Worm (Caenorhabditis elegans) whole organism, L4 larva: ENCODE data around the gene dop-6.
A peak's percentile ranks its signal among the peaks of the same experiment; 100 is the strongest.

Experiments
- F26F4.8 ChIP-seq: fragments of 200-800 bp; sonication (Bioruptor generic); conservative IDR thresholded peaks from 2 replicates; pipeline ENCODE4 v1.3.6; 2022; ENCODE audit warnings: missing genetic modification characterization, missing compliant biosample characterization
- F44E2.7 ChIP-seq: fragments of 200-800 bp; sonication (Bioruptor generic); IDR thresholded peaks from 2 replicates; pipeline ENCODE4 v2.1.2; 2022; ENCODE audit warnings: missing genetic modification characterization, missing compliant biosample characterization
- F49E8.2 ChIP-seq: sonication (generic microtip); optimal IDR thresholded peaks from 2 replicates; lab custom pipeline; 2016; ENCODE audit warnings: missing compliant biosample characterization, mild to moderate bottlenecking, missing genetic modification characterization, borderline replicate concordance
- Y105C5A.15 ChIP-seq: fragments of 200-800 bp; sonication (Bioruptor generic); IDR thresholded peaks from 2 replicates; pipeline ENCODE4 v1.3.6; 2022; ENCODE audit warnings: missing genetic modification characterization, missing compliant biosample characterization
- Y48G9A.11 ChIP-seq: fragments of 200-800 bp; sonication (Bioruptor generic); IDR thresholded peaks from 2 replicates; pipeline ENCODE4 v1.3.6; 2022; ENCODE audit warnings: missing genetic modification reagents, missing genetic modification characterization, missing compliant biosample characterization
- ZK337.2 ChIP-seq: fragments of 200-800 bp; sonication (Bioruptor generic); IDR thresholded peaks from 2 replicates; pipeline ENCODE4 v1.3.6; 2022; ENCODE audit warnings: missing genetic modification reagents, missing genetic modification characterization, missing compliant biosample characterization
- aha-1 ChIP-seq: fragments of 150-350 bp; peaks from one replicate; lab custom pipeline; 2014; ENCODE audit warnings: missing biosample characterization, missing genetic modification characterization
- aly-2 ChIP-seq: sonication (generic microtip); optimal IDR thresholded peaks from 2 replicates; lab custom pipeline; 2018; ENCODE audit warnings: missing biosample characterization, missing genetic modification characterization
- ceh-20 ChIP-seq: fragments of 200-800 bp; sonication (Bioruptor generic); IDR thresholded peaks from 2 replicates; pipeline ENCODE4 v1.3.6; 2022; ENCODE audit warnings: missing genetic modification reagents, missing genetic modification characterization, missing compliant biosample characterization
- ceh-82 ChIP-seq: sonication (generic microtip); optimal IDR thresholded peaks from 2 replicates; lab custom pipeline; 2017; ENCODE audit warnings: missing biosample characterization, missing genetic modification characterization
- cey-2 ChIP-seq: sonication (generic microtip); optimal IDR thresholded peaks from 3 replicates; lab custom pipeline; 2017; ENCODE audit warnings: missing genetic modification characterization, mild to moderate bottlenecking, missing compliant biosample characterization, antibody characterized with exemption, borderline replicate concordance; ENCODE audit not compliant: insufficient read depth
- ctbp-1 ChIP-seq: fragments of 200-800 bp; sonication (Bioruptor generic); IDR thresholded peaks from 2 replicates; pipeline ENCODE4 v1.3.6; 2022; ENCODE audit warnings: missing genetic modification reagents, missing genetic modification characterization, missing compliant biosample characterization
- daf-16 ChIP-seq, 3 experiments: sonication (generic microtip); optimal IDR thresholded peaks; 2 replicates each; lab custom pipeline; 2016 to 2017; ENCODE audit warnings: missing genetic modification characterization in 3 of 3, missing genetic modification reagents in 3 of 3, mild to moderate bottlenecking in 2 of 3, missing compliant biosample characterization in 2 of 3, missing biosample characterization in 1 of 3, moderate library complexity in 1 of 3
- dpl-1 ChIP-seq: fragments of 150-350 bp; optimal IDR thresholded peaks from 2 replicates; lab custom pipeline; 2014; ENCODE audit warnings: missing biosample characterization, missing genetic modification reagents, missing genetic modification characterization
- egl-27 ChIP-seq: sonication (generic microtip); optimal IDR thresholded peaks from 3 replicates; lab custom pipeline; 2017; ENCODE audit warnings: missing biosample characterization, missing genetic modification reagents, missing genetic modification characterization
- egl-43 ChIP-seq: fragments of 200-800 bp; sonication (Bioruptor generic); IDR thresholded peaks from 2 replicates; pipeline ENCODE4 v1.3.6; 2022; ENCODE audit warnings: missing genetic modification reagents, missing genetic modification characterization, missing compliant biosample characterization
- fkh-10 ChIP-seq: fragments of 150-350 bp; optimal IDR thresholded peaks from 2 replicates; lab custom pipeline; 2014; ENCODE audit warnings: missing biosample characterization, missing genetic modification reagents, missing genetic modification characterization
- gei-8 ChIP-seq: fragments of 200-800 bp; sonication (Bioruptor generic); optimal IDR thresholded peaks from 2 replicates; lab custom pipeline; 2018; ENCODE audit warnings: mild to moderate bottlenecking, missing genetic modification characterization, missing compliant biosample characterization
- hif-1 ChIP-seq, 2 experiments: sonication (generic microtip); optimal IDR thresholded peaks; 2 replicates each; lab custom pipeline; 2016 to 2017; ENCODE audit warnings: missing compliant biosample characterization in 2 of 2, missing genetic modification characterization in 2 of 2, missing genetic modification reagents in 2 of 2, missing genotype in 2 of 2, mild to moderate bottlenecking in 1 of 2
- hmg-1.1 ChIP-seq: fragments of 200-800 bp; sonication (Bioruptor generic); IDR thresholded peaks from 2 replicates; pipeline ENCODE4 v1.3.6; 2022; ENCODE audit warnings: missing genetic modification reagents, missing genetic modification characterization, missing compliant biosample characterization
- lin-1 ChIP-seq: fragments of 200-800 bp; sonication (Bioruptor generic); IDR thresholded peaks from 2 replicates; pipeline ENCODE4 v1.3.6; 2022; ENCODE audit warnings: missing genetic modification reagents, missing genetic modification characterization, missing compliant biosample characterization
- lin-13 ChIP-seq: fragments of 150-350 bp; optimal IDR thresholded peaks from 2 replicates; lab custom pipeline; 2014; ENCODE audit warnings: missing biosample characterization, missing genetic modification reagents, missing genetic modification characterization
- lir-3 ChIP-seq: sonication (generic microtip); optimal IDR thresholded peaks from 2 replicates; lab custom pipeline; 2016; ENCODE audit warnings: mild to moderate bottlenecking, missing genetic modification characterization, missing compliant biosample characterization
- lsy-2 ChIP-seq, 2 experiments: fragments of 150-350 bp in 1 of 2; sonication (generic microtip) in 1 of 2; optimal IDR thresholded peaks; 2 replicates each; lab custom pipeline; 2014 to 2017; ENCODE audit warnings: missing biosample characterization in 2 of 2, missing genetic modification characterization in 2 of 2
- madf-5 ChIP-seq, 2 experiments: fragments of 200-800 bp; sonication (Bioruptor generic); IDR thresholded peaks; 2 replicates each; pipeline ENCODE4 v1.3.6; 2022; ENCODE audit warnings: missing compliant biosample characterization in 2 of 2, missing genetic modification characterization in 2 of 2
- mdl-1 ChIP-seq, 2 experiments: fragments of 150-350 bp in 1 of 2; sonication (generic microtip) in 1 of 2; optimal IDR thresholded peaks; 2 replicates each; lab custom pipeline; 2014 to 2017; ENCODE audit warnings: missing biosample characterization in 2 of 2, missing genetic modification characterization in 2 of 2
- mep-1 ChIP-seq: fragments of 150-350 bp; sonication (generic microtip); optimal IDR thresholded peaks from 3 replicates; lab custom pipeline; 2014; ENCODE audit warnings: missing biosample characterization, missing genetic modification characterization
- mxl-2 ChIP-seq: fragments of 200-800 bp; sonication (Bioruptor generic); conservative IDR thresholded peaks from 2 replicates; pipeline ENCODE4 v1.3.6; 2022; ENCODE audit warnings: missing genetic modification reagents, missing genetic modification characterization, missing compliant biosample characterization
- nhr-10 ChIP-seq: fragments of 150-350 bp; optimal IDR thresholded peaks from 2 replicates; lab custom pipeline; 2014; ENCODE audit warnings: missing biosample characterization, missing genetic modification characterization
- nhr-28 ChIP-seq: fragments of 150-350 bp; optimal IDR thresholded peaks from 2 replicates; lab custom pipeline; 2014; ENCODE audit warnings: missing biosample characterization, missing genetic modification characterization
- nhr-42 ChIP-seq: fragments of 200-800 bp; sonication (Bioruptor generic); IDR thresholded peaks from 2 replicates; pipeline ENCODE4 v1.3.6; 2022; ENCODE audit warnings: missing genetic modification characterization, missing compliant biosample characterization
- nhr-48 ChIP-seq: sonication (generic microtip); optimal IDR thresholded peaks from 2 replicates; lab custom pipeline; 2016; ENCODE audit warnings: mild to moderate bottlenecking, missing genetic modification characterization, missing compliant biosample characterization
- nhr-76 ChIP-seq: fragments of 150-350 bp; optimal IDR thresholded peaks from 2 replicates; lab custom pipeline; 2014; ENCODE audit warnings: missing biosample characterization, missing genetic modification characterization
- pha-4 ChIP-seq, 2 experiments: fragments of 150-350 bp in 1 of 2; fragments of 200-800 bp in 1 of 2; sonication (Bioruptor generic) in 1 of 2; IDR thresholded peaks in 1 of 2; optimal IDR thresholded peaks in 1 of 2; 2 replicates each; pipeline versions ENCODE4 v1.3.6 to Lab custom; 2014 to 2022; ENCODE audit warnings: missing genetic modification characterization in 2 of 2, missing genetic modification reagents in 2 of 2, missing biosample characterization in 1 of 2, missing compliant biosample characterization in 1 of 2
- php-3 ChIP-seq: fragments of 200-800 bp; sonication (Bioruptor generic); IDR thresholded peaks from 2 replicates; pipeline ENCODE4 v1.3.6; 2022; ENCODE audit warnings: missing genetic modification reagents, missing genetic modification characterization, missing compliant biosample characterization
- pqm-1 ChIP-seq: sonication (generic microtip); optimal IDR thresholded peaks from 2 replicates; lab custom pipeline; 2017; ENCODE audit warnings: missing biosample characterization, missing genetic modification characterization
- rbr-2 ChIP-seq: sonication (generic microtip); optimal IDR thresholded peaks from 2 replicates; lab custom pipeline; 2016; ENCODE audit warnings: missing genotype, missing genetic modification characterization, missing compliant biosample characterization
- saeg-2 ChIP-seq: fragments of 200-800 bp; sonication (Bioruptor generic); IDR thresholded peaks from 2 replicates; pipeline ENCODE4 v1.3.6; 2022; ENCODE audit warnings: missing genetic modification reagents, missing genetic modification characterization, missing compliant biosample characterization
- set-16 ChIP-seq: fragments of 200-800 bp; sonication (Bioruptor generic); IDR thresholded peaks from 2 replicates; pipeline ENCODE4 v1.3.6; 2022; ENCODE audit warnings: missing genetic modification reagents, missing genetic modification characterization, missing compliant biosample characterization
- unc-130 ChIP-seq: sonication (generic microtip); optimal IDR thresholded peaks from 2 replicates; lab custom pipeline; 2016; ENCODE audit warnings: missing genetic modification reagents, missing genetic modification characterization, missing compliant biosample characterization
- unc-39 ChIP-seq: sonication (generic microtip); optimal IDR thresholded peaks from 2 replicates; lab custom pipeline; 2017; ENCODE audit warnings: missing biosample characterization, missing genetic modification characterization
- unc-62 ChIP-seq, 3 experiments: fragments of 150-350 bp in 1 of 3; sonication (generic microtip); optimal IDR thresholded peaks in 2 of 3; peaks in 1 of 3; 1 replicate in 1 of 3; 2 replicates in 2 of 3; lab custom pipeline; 2014 to 2017; ENCODE audit warnings: missing biosample characterization in 3 of 3, missing genetic modification characterization in 3 of 3, missing genetic modification reagents in 3 of 3, missing genotype in 1 of 3
- zfp-2 ChIP-seq: sonication (generic microtip); optimal IDR thresholded peaks from 2 replicates; lab custom pipeline; 2016; ENCODE audit warnings: mild to moderate bottlenecking, missing genetic modification characterization, missing compliant biosample characterization

Gene dop-6

ce11 chrX:4297452-4297851 is 23.2 kb upstream of the dop-6 start, which contains the start of gene paf-2:
Gene paf-2 (minus strand): TSS chrX:4297741.
- TF ChIP-seq cey-2 (tag; lab: Kevin White, UChicago) (no peak), fkh-10 (GFP tag; lab: Kevin White, UChicago) (no peak), mdl-1 (tag; optimal IDR thresholded peaks at IDR 0.05; lab: Kevin White, UChicago) (no peak), ctbp-1 (GFP tag; lab: Robert Waterston, UW) (0 out of 2 replicates have a peak, but pooled peaks have one; percentile 24), daf-16 (GFP tag; optimal IDR thresholded peaks at IDR 0.05; lab: Kevin White, UChicago) (no peak), daf-16 (tag; optimal IDR thresholded peaks at IDR 0.05; lab: Kevin White, UChicago) (no peak), egl-43 (GFP tag; lab: Robert Waterston, UW) (no peak), mep-1 (tag; lab: Kevin White, UChicago) (peak; percentile 22), ceh-82 (tag; lab: Kevin White, UChicago) (no peak), gei-8 (GFP tag; lab: Kevin White, UChicago) (no peak), mxl-2 (GFP tag; lab: Robert Waterston, UW) (no peak), unc-62 (GFP tag; optimal IDR thresholded peaks at IDR 0.05 in 1 of 2; lab: Kevin White, UChicago) (peak in 1 of 2 experiments; percentile 68), unc-62 (tag; optimal IDR thresholded peaks at IDR 0.05; lab: Kevin White, UChicago) (no peak), unc-130 (GFP tag; lab: Kevin White, UChicago) (no peak), aha-1 (tag; lab: Kevin White, UChicago) (peak; percentile 13), F26F4.8 (GFP tag; lab: Robert Waterston, UW) (no peak), hif-1 (tag; optimal IDR thresholded peaks at IDR 0.05; lab: Kevin White, UChicago) (peak in 1 of 2 experiments; percentile 1), Y105C5A.15 (no peak), lin-13 (GFP tag; lab: Kevin White, UChicago) (no peak), F49E8.2 (tag; lab: Kevin White, UChicago) (no peak), ZK337.2 (GFP tag; lab: Robert Waterston, UW) (no peak), lin-1 (no peak), aly-2 (tag; lab: Kevin White, UChicago) (no peak), nhr-42 (GFP tag; lab: Robert Waterston, UW) (no peak), pha-4 (GFP tag; IDR thresholded peaks at IDR 0.05; lab: Robert Waterston, UW) (no peak), pha-4 (tag; optimal IDR thresholded peaks at IDR 0.05; lab: Kevin White, UChicago) (no peak)

- peak in 1 of 2 experiments; percentile 91 for TF ChIP-seq unc-62 (GFP tag; optimal IDR thresholded peaks at IDR 0.05 in 1 of 2; lab: Kevin White, UChicago)
- no peak for TF ChIP-seq unc-62 (tag; optimal IDR thresholded peaks at IDR 0.05; lab: Kevin White, UChicago)
- TF ChIP-seq madf-5 (GFP tag; IDR thresholded peaks at IDR 0.05; lab: Robert Waterston, UW): no peak
Observed at ce11 chrX:4303200-4303599, 17.5 kb upstream of the dop-6 start.

- no peak for TF ChIP-seq lin-1
- no peak for TF ChIP-seq lir-3 (tag; lab: Kevin White, UChicago)
Observed at ce11 chrX:4306861-4307260, 13.8 kb upstream of the dop-6 start, which contains the start of gene pqn-15. Gene pqn-15 (minus strand): TSS chrX:4306961.

ce11 chrX:4307559-4308005 is 13.1 kb upstream of the dop-6 start:
- TF ChIP-seq saeg-2 (GFP tag; lab: Robert Waterston, UW) (no peak), lin-13 (GFP tag; lab: Kevin White, UChicago) (no peak), daf-16 (GFP tag; optimal IDR thresholded peaks at IDR 0.05; lab: Kevin White, UChicago) (no peak), daf-16 (tag; optimal IDR thresholded peaks at IDR 0.05; lab: Kevin White, UChicago) (peak; percentile 67), nhr-28 (tag; lab: Kevin White, UChicago) (peak; percentile 52), pqm-1 (tag; lab: Kevin White, UChicago) (no peak), F44E2.7 (GFP tag; lab: Robert Waterston, UW) (no peak), unc-39 (tag; lab: Kevin White, UChicago) (no peak), nhr-76 (no peak), nhr-48 (tag; lab: Kevin White, UChicago) (no peak), hmg-1.1 (GFP tag; lab: Robert Waterston, UW) (peak; percentile 65), php-3 (no peak), egl-27 (tag; lab: Kevin White, UChicago) (no peak), dpl-1 (peak; percentile 39), lsy-2 (tag; optimal IDR thresholded peaks at IDR 0.05; lab: Kevin White, UChicago) (no peak), cey-2 (tag; lab: Kevin White, UChicago) (no peak), mep-1 (tag; lab: Kevin White, UChicago) (peak; percentile 62), zfp-2 (no peak), set-16 (no peak), ceh-20 (GFP tag; lab: Robert Waterston, UW) (peak; percentile 34; the same call in 1 of the 2 replicates), Y48G9A.11 (no peak), nhr-10 (tag; lab: Kevin White, UChicago) (no peak), rbr-2 (peak; percentile 37)
